Fruit fly (Drosophila melanogaster) whole organism, embryonic: ENCODE data around the gene galectin.

Source experiments
- Ada2b ChIP-seq: fragments of 200-800 bp; sonication (Bioruptor generic); IDR thresholded peaks from 2 replicates; pipeline ENCODE4 v1.3.6; 2022; ENCODE audit warnings: missing biosample characterization, missing genetic modification characterization
- BtbVII ChIP-seq: fragments of 200-800 bp; sonication (Bioruptor generic); optimal IDR thresholded peaks from 3 replicates; lab custom pipeline; 2017; ENCODE audit warnings: missing biosample characterization, mild to moderate bottlenecking, missing genetic modification characterization
- C15 ChIP-seq: fragments of 200-800 bp; sonication (Bioruptor generic); IDR thresholded peaks from 3 replicates; pipeline ENCODE4 v1.3.6; 2022; ENCODE audit warnings: missing biosample characterization, missing genetic modification characterization
- CG10147 ChIP-seq: fragments of 200-800 bp; sonication (Bioruptor generic); optimal IDR thresholded peaks from 2 replicates; lab custom pipeline; 2019; ENCODE audit warnings: missing biosample characterization, mild to moderate bottlenecking, missing genetic modification characterization, moderate library complexity
- CG10274 ChIP-seq: fragments of 200-800 bp; sonication (Bioruptor generic); optimal IDR thresholded peaks from 3 replicates; lab custom pipeline; 2017; ENCODE audit warnings: missing biosample characterization, mild to moderate bottlenecking, missing genetic modification characterization
- CG12769 ChIP-seq: fragments of 200-800 bp; sonication (Bioruptor generic); optimal IDR thresholded peaks from 2 replicates; lab custom pipeline; 2019; ENCODE audit warnings: missing biosample characterization, mild to moderate bottlenecking, missing genetic modification characterization, moderate library complexity
- CG13424 ChIP-seq: fragments of 200-800 bp; sonication (Bioruptor generic); optimal IDR thresholded peaks from 2 replicates; lab custom pipeline; 2019; ENCODE audit warnings: missing biosample characterization, mild to moderate bottlenecking, missing genetic modification characterization, moderate library complexity
- CG13624 ChIP-seq: fragments of 200-800 bp; sonication (Bioruptor generic); optimal IDR thresholded peaks from 2 replicates; lab custom pipeline; 2016; ENCODE audit warnings: missing biosample characterization, missing genetic modification characterization
- CG15073 ChIP-seq: fragments of 200-800 bp; sonication (Bioruptor generic); optimal IDR thresholded peaks from 2 replicates; lab custom pipeline; 2016; ENCODE audit warnings: missing biosample characterization, missing genetic modification characterization
- CG15514 ChIP-seq: fragments of 200-800 bp; sonication (Bioruptor generic); optimal IDR thresholded peaks from 3 replicates; lab custom pipeline; 2017; ENCODE audit warnings: missing biosample characterization, missing genetic modification characterization, mild to moderate bottlenecking, moderate library complexity, missing genetic modification reagents
- CG17568 ChIP-seq: fragments of 200-800 bp; sonication (Bioruptor generic); optimal IDR thresholded peaks from 2 replicates; lab custom pipeline; 2018; ENCODE audit warnings: missing biosample characterization, mild to moderate bottlenecking, missing genetic modification characterization, moderate library complexity
- CG17829 ChIP-seq: fragments of 200-800 bp; optimal IDR thresholded peaks from 2 replicates; lab custom pipeline; 2019; ENCODE audit warnings: missing biosample characterization, mild to moderate bottlenecking, missing genetic modification characterization, moderate library complexity
- CG18476 ChIP-seq: fragments of 200-800 bp; sonication (Bioruptor generic); optimal IDR thresholded peaks from 2 replicates; lab custom pipeline; 2016; ENCODE audit warnings: missing biosample characterization, mild to moderate bottlenecking, missing genetic modification characterization
- CG3847 ChIP-seq: fragments of 200-800 bp; sonication (Bioruptor generic); IDR thresholded peaks from 2 replicates; pipeline ENCODE4 v1.3.6; 2022; ENCODE audit warnings: missing biosample characterization, missing genetic modification characterization
- CG7271 ChIP-seq: fragments of 200-800 bp; sonication (Bioruptor generic); optimal IDR thresholded peaks from 2 replicates; lab custom pipeline; 2018; ENCODE audit warnings: missing biosample characterization, mild to moderate bottlenecking, missing genetic modification characterization, moderate library complexity
- CG7357 ChIP-seq: fragments of 200-800 bp; sonication (Bioruptor generic); IDR thresholded peaks from 3 replicates; pipeline ENCODE4 v1.3.6; 2022; ENCODE audit warnings: missing biosample characterization, missing genetic modification characterization
- CG7372 ChIP-seq: fragments of 200-800 bp; sonication (Bioruptor generic); IDR thresholded peaks from 2 replicates; pipeline ENCODE4 v1.3.6; 2022; ENCODE audit warnings: missing biosample characterization, missing genetic modification characterization
- CG7928 ChIP-seq: fragments of 200-800 bp; sonication (Bioruptor generic); optimal IDR thresholded peaks from 2 replicates; lab custom pipeline; 2017; ENCODE audit warnings: missing biosample characterization, mild to moderate bottlenecking, missing genetic modification characterization
- CG7987 ChIP-seq: fragments of 200-800 bp; sonication (Bioruptor generic); optimal IDR thresholded peaks from 2 replicates; lab custom pipeline; 2018; ENCODE audit warnings: missing biosample characterization, mild to moderate bottlenecking, missing genetic modification characterization, moderate library complexity
- CG9876 ChIP-seq: fragments of 200-800 bp; sonication (Bioruptor generic); optimal IDR thresholded peaks from 2 replicates; lab custom pipeline; 2016; ENCODE audit warnings: missing biosample characterization, missing genetic modification characterization
- CG9932 ChIP-seq: fragments of 200-800 bp; sonication (Bioruptor generic); IDR thresholded peaks from 2 replicates; pipeline ENCODE4 v1.3.6; 2022; ENCODE audit warnings: missing biosample characterization, missing genetic modification characterization
- Dbx ChIP-seq: fragments of 200-800 bp; sonication (Bioruptor generic); IDR thresholded peaks from 3 replicates; pipeline ENCODE4 v1.3.6; 2022; ENCODE audit warnings: missing biosample characterization, missing genetic modification characterization
- Dek ChIP-seq: fragments of 200-800 bp; sonication (Bioruptor generic); optimal IDR thresholded peaks from 3 replicates; lab custom pipeline; 2019; ENCODE audit warnings: missing biosample characterization, mild to moderate bottlenecking, missing genetic modification characterization, moderate library complexity
- Dfd ChIP-seq, 2 experiments: fragments of >200 bp; optimal IDR thresholded peaks; 2 replicates each; lab custom pipeline; 2017; ENCODE audit warnings: missing biosample characterization in 2 of 2, missing genetic modification characterization in 2 of 2
- HHEX ChIP-seq: fragments of 200-800 bp; sonication (Bioruptor generic); optimal IDR thresholded peaks from 3 replicates; lab custom pipeline; 2017; ENCODE audit warnings: missing biosample characterization, mild to moderate bottlenecking, missing genetic modification characterization, missing genetic modification reagents
- Mad ChIP-seq: fragments of 200-800 bp; sonication (Bioruptor generic); optimal IDR thresholded peaks from 2 replicates; lab custom pipeline; 2016; ENCODE audit warnings: missing biosample characterization, missing genetic modification characterization
- Max ChIP-seq: fragments of 200-800 bp; sonication (Bioruptor generic); optimal IDR thresholded peaks from 2 replicates; lab custom pipeline; 2016; ENCODE audit warnings: missing biosample characterization, mild to moderate bottlenecking, missing genetic modification characterization
- Ptx1 ChIP-seq: fragments of 200-800 bp; sonication (Bioruptor generic); IDR thresholded peaks from 2 replicates; pipeline ENCODE4 v1.3.6; 2022; ENCODE audit warnings: missing biosample characterization, missing genetic modification characterization
- Sin3A ChIP-seq: fragments of >200 bp; optimal IDR thresholded peaks from 2 replicates; lab custom pipeline; 2018
- Xbp1 ChIP-seq: fragments of 200-800 bp; sonication (Bioruptor generic); optimal IDR thresholded peaks from 3 replicates; lab custom pipeline; 2016; ENCODE audit warnings: missing biosample characterization, mild to moderate bottlenecking, missing genetic modification characterization
- bab2 ChIP-seq: fragments of 200-800 bp; sonication (Bioruptor generic); optimal IDR thresholded peaks from 2 replicates; lab custom pipeline; 2016; ENCODE audit warnings: missing biosample characterization, missing genetic modification characterization
- cg ChIP-seq: fragments of 200-800 bp; sonication (Bioruptor generic); optimal IDR thresholded peaks from 3 replicates; lab custom pipeline; 2019; ENCODE audit warnings: missing biosample characterization, mild to moderate bottlenecking, missing genetic modification characterization, moderate library complexity
- chm ChIP-seq: fragments of 200-800 bp; sonication (Bioruptor generic); IDR thresholded peaks from 2 replicates; pipeline ENCODE4 v1.3.6; 2022; ENCODE audit warnings: missing biosample characterization, missing genetic modification characterization
- dm ChIP-seq: fragments of 200-800 bp; sonication (Bioruptor generic); optimal IDR thresholded peaks from 3 replicates; lab custom pipeline; 2016; ENCODE audit warnings: missing biosample characterization, missing genetic modification characterization
- fd64A ChIP-seq: fragments of 200-800 bp; sonication (Bioruptor generic); optimal IDR thresholded peaks from 3 replicates; lab custom pipeline; 2018; ENCODE audit warnings: missing biosample characterization, mild to moderate bottlenecking, missing genetic modification characterization
- grau ChIP-seq: fragments of 200-800 bp; optimal IDR thresholded peaks from 3 replicates; lab custom pipeline; 2019; ENCODE audit warnings: missing biosample characterization, mild to moderate bottlenecking, missing genetic modification characterization, moderate library complexity
- gsb-n ChIP-seq: fragments of 200-800 bp; sonication (Bioruptor generic); optimal IDR thresholded peaks from 3 replicates; lab custom pipeline; 2018; ENCODE audit warnings: missing biosample characterization, mild to moderate bottlenecking, missing genetic modification characterization
- ham ChIP-seq: fragments of 200-800 bp; sonication (Bioruptor generic); IDR thresholded peaks from 2 replicates; pipeline ENCODE4 v1.3.6; 2022; ENCODE audit warnings: missing biosample characterization, missing genetic modification characterization
- hkb ChIP-seq, 2 experiments: fragments of 200-800 bp in 1 of 2; fragments of >200 bp in 1 of 2; sonication (Bioruptor generic) in 1 of 2; IDR thresholded peaks in 1 of 2; optimal IDR thresholded peaks in 1 of 2; 2 replicates each; pipeline versions ENCODE4 v1.3.6 to Lab custom; 2017 to 2022; ENCODE audit warnings: missing biosample characterization in 1 of 2, missing genetic modification characterization in 1 of 2
- jigr1 ChIP-seq: fragments of 200-800 bp; sonication (Bioruptor generic); IDR thresholded peaks from 3 replicates; pipeline ENCODE4 v1.3.6; 2022; ENCODE audit warnings: missing biosample characterization, missing genetic modification characterization
- kay ChIP-seq: fragments of 200-800 bp; sonication (Bioruptor generic); optimal IDR thresholded peaks from 2 replicates; lab custom pipeline; 2016; ENCODE audit warnings: missing biosample characterization, missing genetic modification characterization
- pita ChIP-seq: fragments of 200-800 bp; sonication (Bioruptor generic); optimal IDR thresholded peaks from 2 replicates; lab custom pipeline; 2017; ENCODE audit warnings: missing biosample characterization, mild to moderate bottlenecking, missing genetic modification characterization
- sens ChIP-seq: fragments of 200-800 bp; sonication (Bioruptor generic); peaks from one replicate; lab custom pipeline; 2016; ENCODE audit warnings: missing biosample characterization, missing genetic modification characterization
- so ChIP-seq: fragments of 200-800 bp; sonication (Bioruptor generic); IDR thresholded peaks from 3 replicates; pipeline ENCODE4 v1.3.6; 2022; ENCODE audit warnings: missing biosample characterization, missing genetic modification characterization
- stwl ChIP-seq: fragments of 200-800 bp; sonication (Bioruptor generic); optimal IDR thresholded peaks from 3 replicates; lab custom pipeline; 2018; ENCODE audit warnings: missing biosample characterization, mild to moderate bottlenecking, missing genetic modification characterization, moderate library complexity
- tin ChIP-seq: fragments of 200-800 bp; sonication (Bioruptor generic); optimal IDR thresholded peaks from 3 replicates; lab custom pipeline; 2016; ENCODE audit warnings: missing biosample characterization, missing genetic modification characterization
- tll ChIP-seq, 2 experiments: fragments of 200-800 bp in 1 of 2; fragments of >200 bp in 1 of 2; sonication (Bioruptor generic) in 1 of 2; optimal IDR thresholded peaks; 2 replicates each; lab custom pipeline; 2017 to 2019; ENCODE audit warnings: missing biosample characterization in 2 of 2, missing genetic modification characterization in 2 of 2, mild to moderate bottlenecking in 1 of 2, moderate library complexity in 1 of 2
- vvl ChIP-seq: fragments of 200-800 bp; sonication (Bioruptor generic); IDR thresholded peaks from 2 replicates; pipeline ENCODE4 v1.3.6; 2022; ENCODE audit warnings: missing biosample characterization, missing genetic modification characterization

The galectin gene

dm6 chr2L:107476-108436 is 36.2 kb downstream of the galectin start (continued):
- TF ChIP-seq vvl (GFP tag; lab: Robert Waterston, UW) (peak; percentile 75), chm (peak; percentile 61; the same call in 1 of the 2 replicates), kay (GFP tag; lab: Kevin White, UChicago) (no peak), CG7357 (GFP tag; lab: Robert Waterston, UW) (no peak), CG10147 (GFP tag; lab: Kevin White, UChicago) (no peak), HHEX (GFP tag; lab: Kevin White, UChicago) (peak; percentile 8), hkb (optimal IDR thresholded peaks at IDR 0.05; lab: Kevin White, UChicago) (no peak), hkb (GFP tag; IDR thresholded peaks at IDR 0.05; lab: Robert Waterston, UW) (0 out of 2 replicates have a peak, but pooled peaks have one; percentile 9), Dbx (GFP tag; lab: Robert Waterston, UW) (peak; percentile 65; the same call in 2 of the 3 replicates), CG7372 (no peak), CG3847 (no peak), CG18476 (GFP tag; lab: Kevin White, UChicago) (no peak), CG17568 (GFP tag; lab: Kevin White, UChicago) (peak; percentile 42), tin (GFP tag; lab: Kevin White, UChicago) (no peak), CG13624 (GFP tag; lab: Kevin White, UChicago) (peak; percentile 33), CG15073 (no peak), CG17829 (peak; percentile 7), gsb-n (no peak), fd64A (GFP tag; lab: Kevin White, UChicago) (no peak), so (GFP tag; lab: Robert Waterston, UW) (0 out of 3 replicates have a peak, but pooled peaks have one; percentile 36), ham (GFP tag; lab: Robert Waterston, UW) (no peak), CG7987 (GFP tag; lab: Kevin White, UChicago) (peak; percentile 56), CG9876 (GFP tag; lab: Kevin White, UChicago) (no peak), CG15514 (GFP tag; lab: Kevin White, UChicago) (peak; percentile 99), stwl (peak; percentile 46), pita (GFP tag; lab: Kevin White, UChicago) (peak; percentile 27), jigr1 (GFP tag; lab: Robert Waterston, UW) (no peak), tll (GFP tag; optimal IDR thresholded peaks at IDR 0.05; lab: Kevin White, UChicago) (no peak), CG13424 (tag; lab: Kevin White, UChicago) (peak; percentile 0), CG9932 (GFP tag; lab: Robert Waterston, UW) (0 out of 2 replicates have a peak, but pooled peaks have one; percentile 29), BtbVII (peak; percentile 59), grau (tag; lab: Kevin White, UChicago) (peak; percentile 35), C15 (no peak), Sin3A (lab: Kevin White, UChicago) (no peak), Mad (GFP tag; lab: Kevin White, UChicago) (no peak)

dm6 chr2L:109098-109799 is 37.7 kb downstream of the galectin start:
- no peak for TF ChIP-seq Dfd (GFP tag; optimal IDR thresholded peaks at IDR 0.05; lab: Kevin White, UChicago)
- TF ChIP-seq Ptx1 (GFP tag; lab: Robert Waterston, UW), result no peak
- no peak for TF ChIP-seq CG7271 (tag; lab: Kevin White, UChicago)
- no peak for TF ChIP-seq CG10274 (GFP tag; lab: Kevin White, UChicago)
- TF ChIP-seq Dek, result peak; percentile 15
- TF ChIP-seq cg (GFP tag; lab: Kevin White, UChicago), result peak; percentile 67
- no peak for TF ChIP-seq CG7928 (GFP tag; lab: Kevin White, UChicago)
- peak; percentile 87 for TF ChIP-seq dm
- TF ChIP-seq Max (GFP tag; lab: Kevin White, UChicago), result peak; percentile 61
- TF ChIP-seq CG7987 (GFP tag; lab: Kevin White, UChicago), result peak; percentile 47
- peak; percentile 3 for TF ChIP-seq sens (GFP tag; lab: Kevin White, UChicago)
- TF ChIP-seq Xbp1 (GFP tag; lab: Kevin White, UChicago), result no peak
- TF ChIP-seq CG12769 (tag; lab: Kevin White, UChicago), result peak; percentile 67
- TF ChIP-seq bab2 (GFP tag; lab: Kevin White, UChicago), result no peak
- no peak for TF ChIP-seq C15
- no peak for TF ChIP-seq Ada2b
